Worm (Caenorhabditis elegans) whole organism, L4 larva: ENCODE measurements around the gene ndub-11.

ENCODE experiments used
- D1046.2 ChIP-seq: fragments of 200-800 bp; sonication (Bioruptor generic); IDR thresholded peaks from 2 replicates; pipeline ENCODE4 v1.3.6; 2022; ENCODE audit warnings: missing genetic modification characterization, missing compliant biosample characterization
- F26F4.8 ChIP-seq: fragments of 200-800 bp; sonication (Bioruptor generic); conservative IDR thresholded peaks from 2 replicates; pipeline ENCODE4 v1.3.6; 2022; ENCODE audit warnings: missing genetic modification characterization, missing compliant biosample characterization
- T26A8.4 ChIP-seq: fragments of 200-800 bp; sonication (Bioruptor generic); IDR thresholded peaks from 2 replicates; pipeline ENCODE4 v1.3.6; 2022; ENCODE audit warnings: missing genetic modification characterization, missing compliant biosample characterization
- Y75B8A.6 ChIP-seq: fragments of 200-800 bp; sonication (Bioruptor generic); IDR thresholded peaks from 2 replicates; pipeline ENCODE4 v1.3.6; 2022; ENCODE audit warnings: missing genetic modification reagents, missing genetic modification characterization, missing compliant biosample characterization
- arid-1 ChIP-seq: fragments of 200-800 bp; sonication (Bioruptor generic); conservative IDR thresholded peaks from 2 replicates; pipeline ENCODE4 v1.3.6; 2022; ENCODE audit warnings: missing genetic modification reagents, missing genetic modification characterization, missing compliant biosample characterization
- ceh-44 ChIP-seq: fragments of 200-800 bp; sonication (Bioruptor generic); IDR thresholded peaks from 2 replicates; pipeline ENCODE4 v1.3.6; 2022; ENCODE audit warnings: missing genetic modification reagents, missing genetic modification characterization, missing compliant biosample characterization
- ces-1 ChIP-seq: fragments of 150-350 bp; sonication (generic microtip); optimal IDR thresholded peaks from 4 replicates; lab custom pipeline; 2014; ENCODE audit warnings: missing biosample characterization, missing genetic modification reagents, missing genetic modification characterization
- ctbp-1 ChIP-seq: fragments of 200-800 bp; sonication (Bioruptor generic); IDR thresholded peaks from 2 replicates; pipeline ENCODE4 v1.3.6; 2022; ENCODE audit warnings: missing genetic modification reagents, missing genetic modification characterization, missing compliant biosample characterization
- daf-16 ChIP-seq, 3 experiments: sonication (generic microtip); optimal IDR thresholded peaks; 2 replicates each; lab custom pipeline; 2016 to 2017; ENCODE audit warnings: missing genetic modification characterization in 3 of 3, missing genetic modification reagents in 3 of 3, mild to moderate bottlenecking in 2 of 3, missing compliant biosample characterization in 2 of 3, missing biosample characterization in 1 of 3, moderate library complexity in 1 of 3
- dmd-6 ChIP-seq: fragments of 200-800 bp; sonication (Bioruptor generic); IDR thresholded peaks from 2 replicates; pipeline ENCODE4 v1.3.6; 2022; ENCODE audit warnings: missing genetic modification reagents, missing genetic modification characterization, missing compliant biosample characterization
- dmd-8 ChIP-seq: fragments of 200-800 bp; sonication (Bioruptor generic); IDR thresholded peaks from 2 replicates; pipeline ENCODE4 v1.3.6; 2022; ENCODE audit warnings: missing genetic modification characterization, missing compliant biosample characterization
- dve-1 ChIP-seq: sonication (generic microtip); optimal IDR thresholded peaks from 2 replicates; lab custom pipeline; 2017; ENCODE audit warnings: antibody characterized with exemption, mild to moderate bottlenecking, missing genetic modification characterization, missing compliant biosample characterization; ENCODE audit not compliant: insufficient read depth
- egl-27 ChIP-seq: sonication (generic microtip); optimal IDR thresholded peaks from 3 replicates; lab custom pipeline; 2017; ENCODE audit warnings: missing biosample characterization, missing genetic modification reagents, missing genetic modification characterization
- fkh-10 ChIP-seq: fragments of 150-350 bp; optimal IDR thresholded peaks from 2 replicates; lab custom pipeline; 2014; ENCODE audit warnings: missing biosample characterization, missing genetic modification reagents, missing genetic modification characterization
- gei-8 ChIP-seq: fragments of 200-800 bp; sonication (Bioruptor generic); optimal IDR thresholded peaks from 2 replicates; lab custom pipeline; 2018; ENCODE audit warnings: mild to moderate bottlenecking, missing genetic modification characterization, missing compliant biosample characterization
- hlh-11 ChIP-seq: fragments of 200-800 bp; sonication (Bioruptor generic); optimal IDR thresholded peaks from 2 replicates; lab custom pipeline; 2018; ENCODE audit warnings: mild to moderate bottlenecking, missing genetic modification characterization, missing compliant biosample characterization
- hlh-30 ChIP-seq: sonication (generic microtip); optimal IDR thresholded peaks from 2 replicates; lab custom pipeline; 2017; ENCODE audit warnings: antibody characterized with exemption, mild to moderate bottlenecking, missing genetic modification characterization, missing compliant biosample characterization; ENCODE audit not compliant: insufficient read depth
- lir-3 ChIP-seq: sonication (generic microtip); optimal IDR thresholded peaks from 2 replicates; lab custom pipeline; 2016; ENCODE audit warnings: mild to moderate bottlenecking, missing genetic modification characterization, missing compliant biosample characterization
- madf-5 ChIP-seq, 2 experiments: fragments of 200-800 bp; sonication (Bioruptor generic); IDR thresholded peaks; 2 replicates each; pipeline ENCODE4 v1.3.6; 2022; ENCODE audit warnings: missing compliant biosample characterization in 2 of 2, missing genetic modification characterization in 2 of 2
- madf-9 ChIP-seq: fragments of 200-800 bp; sonication (Bioruptor generic); conservative IDR thresholded peaks from 2 replicates; pipeline ENCODE4 v1.3.6; 2022; ENCODE audit warnings: missing genetic modification reagents, missing genetic modification characterization, missing compliant biosample characterization
- mep-1 ChIP-seq: fragments of 150-350 bp; sonication (generic microtip); optimal IDR thresholded peaks from 3 replicates; lab custom pipeline; 2014; ENCODE audit warnings: missing biosample characterization, missing genetic modification characterization
- mes-2 ChIP-seq: sonication (generic microtip); optimal IDR thresholded peaks from 2 replicates; lab custom pipeline; 2016; ENCODE audit warnings: missing genotype, mild to moderate bottlenecking, missing genetic modification characterization, missing compliant biosample characterization; ENCODE audit not compliant: poor library complexity, severe bottlenecking
- mxl-2 ChIP-seq: fragments of 200-800 bp; sonication (Bioruptor generic); conservative IDR thresholded peaks from 2 replicates; pipeline ENCODE4 v1.3.6; 2022; ENCODE audit warnings: missing genetic modification reagents, missing genetic modification characterization, missing compliant biosample characterization
- nhr-10 ChIP-seq: fragments of 150-350 bp; optimal IDR thresholded peaks from 2 replicates; lab custom pipeline; 2014; ENCODE audit warnings: missing biosample characterization, missing genetic modification characterization
- nhr-237 ChIP-seq: sonication (generic microtip); optimal IDR thresholded peaks from 2 replicates; lab custom pipeline; 2017; ENCODE audit warnings: missing biosample characterization, missing genetic modification characterization
- nhr-28 ChIP-seq: fragments of 150-350 bp; optimal IDR thresholded peaks from 2 replicates; lab custom pipeline; 2014; ENCODE audit warnings: missing biosample characterization, missing genetic modification characterization
- nhr-42 ChIP-seq: fragments of 200-800 bp; sonication (Bioruptor generic); IDR thresholded peaks from 2 replicates; pipeline ENCODE4 v1.3.6; 2022; ENCODE audit warnings: missing genetic modification characterization, missing compliant biosample characterization
- nhr-77 ChIP-seq: fragments of 150-350 bp; optimal IDR thresholded peaks from 2 replicates; lab custom pipeline; 2014; ENCODE audit warnings: missing biosample characterization, missing genetic modification characterization
- php-3 ChIP-seq: fragments of 200-800 bp; sonication (Bioruptor generic); IDR thresholded peaks from 2 replicates; pipeline ENCODE4 v1.3.6; 2022; ENCODE audit warnings: missing genetic modification reagents, missing genetic modification characterization, missing compliant biosample characterization
- pqm-1 ChIP-seq: sonication (generic microtip); optimal IDR thresholded peaks from 2 replicates; lab custom pipeline; 2017; ENCODE audit warnings: missing biosample characterization, missing genetic modification characterization
- skn-1 ChIP-seq: fragments of 150-350 bp; optimal IDR thresholded peaks from 2 replicates; lab custom pipeline; 2014; ENCODE audit warnings: missing biosample characterization, missing genetic modification characterization
- spr-1 ChIP-seq: sonication (generic microtip); optimal IDR thresholded peaks from 2 replicates; lab custom pipeline; 2016; ENCODE audit warnings: mild to moderate bottlenecking, missing genetic modification characterization, missing compliant biosample characterization
- tag-97 ChIP-seq: fragments of 200-800 bp; sonication (Bioruptor generic); IDR thresholded peaks from 2 replicates; pipeline ENCODE4 v1.3.6; 2022; ENCODE audit warnings: missing genetic modification characterization, missing compliant biosample characterization
- unc-62 ChIP-seq, 3 experiments: fragments of 150-350 bp in 1 of 3; sonication (generic microtip); optimal IDR thresholded peaks in 2 of 3; peaks in 1 of 3; 1 replicate in 1 of 3; 2 replicates in 2 of 3; lab custom pipeline; 2014 to 2017; ENCODE audit warnings: missing biosample characterization in 3 of 3, missing genetic modification characterization in 3 of 3, missing genetic modification reagents in 3 of 3, missing genotype in 1 of 3
- vab-7 ChIP-seq: fragments of 200-800 bp; sonication (Bioruptor generic); IDR thresholded peaks from 2 replicates; pipeline ENCODE4 v1.3.6; 2022; ENCODE audit warnings: missing genetic modification reagents, missing genetic modification characterization, missing compliant biosample characterization
- zfp-2 ChIP-seq: sonication (generic microtip); optimal IDR thresholded peaks from 2 replicates; lab custom pipeline; 2016; ENCODE audit warnings: mild to moderate bottlenecking, missing genetic modification characterization, missing compliant biosample characterization
- zip-11 ChIP-seq: fragments of 200-800 bp; sonication (Bioruptor generic); IDR thresholded peaks from 2 replicates; pipeline ENCODE4 v1.3.6; 2022; ENCODE audit warnings: missing genetic modification characterization, missing compliant biosample characterization
- zip-2 ChIP-seq: fragments of 150-350 bp; optimal IDR thresholded peaks from 2 replicates; lab custom pipeline; 2014; ENCODE audit warnings: missing biosample characterization, missing genetic modification characterization
- ztf-11 ChIP-seq: fragments of 150-350 bp; optimal IDR thresholded peaks from 2 replicates; lab custom pipeline; 2014; ENCODE audit warnings: missing biosample characterization, missing genetic modification characterization
- ztf-7 ChIP-seq: fragments of 150-350 bp; optimal IDR thresholded peaks from 2 replicates; lab custom pipeline; 2014; ENCODE audit warnings: missing biosample characterization, missing genetic modification characterization

Gene ndub-11

ce11 chrIV:8161774-8162173, 31.7 kb upstream of the ndub-11 start (continued):
- TF ChIP-seq ces-1 (GFP tag; lab: Kevin White, UChicago) (no peak), ztf-7 (tag; lab: Kevin White, UChicago) (no peak), dmd-6 (GFP tag; lab: Robert Waterston, UW) (peak; percentile 48), arid-1 (GFP tag; lab: Robert Waterston, UW) (no peak), skn-1 (tag; lab: Kevin White, UChicago) (no peak), nhr-77 (tag; lab: Kevin White, UChicago) (no peak), fkh-10 (GFP tag; lab: Kevin White, UChicago) (no peak), madf-5 (GFP tag; IDR thresholded peaks at IDR 0.05; lab: Robert Waterston, UW) (no peak), ctbp-1 (GFP tag; lab: Robert Waterston, UW) (no peak), nhr-237 (tag; lab: Kevin White, UChicago) (no peak), pqm-1 (tag; lab: Kevin White, UChicago) (peak; percentile 14), ceh-44 (no peak), nhr-10 (tag; lab: Kevin White, UChicago) (no peak), madf-9 (GFP tag; lab: Robert Waterston, UW) (no peak), unc-62 (GFP tag; optimal IDR thresholded peaks at IDR 0.05 in 1 of 2; lab: Kevin White, UChicago) (no peak), unc-62 (tag; optimal IDR thresholded peaks at IDR 0.05; lab: Kevin White, UChicago) (no peak), F26F4.8 (GFP tag; lab: Robert Waterston, UW) (no peak), hlh-30 (tag; lab: Kevin White, UChicago) (no peak), php-3 (GFP tag; lab: Robert Waterston, UW) (peak; percentile 92), dmd-8 (GFP tag; lab: Robert Waterston, UW) (no peak), nhr-42 (GFP tag; lab: Robert Waterston, UW) (no peak), spr-1 (tag; lab: Kevin White, UChicago) (no peak), zfp-2 (no peak), mep-1 (tag; lab: Kevin White, UChicago) (no peak), ztf-11 (no peak), Y75B8A.6 (no peak), lir-3 (tag; lab: Kevin White, UChicago) (no peak), tag-97 (GFP tag; lab: Robert Waterston, UW) (no peak), egl-27 (tag; lab: Kevin White, UChicago) (no peak), daf-16 (GFP tag; optimal IDR thresholded peaks at IDR 0.05; lab: Kevin White, UChicago) (no peak), daf-16 (tag; optimal IDR thresholded peaks at IDR 0.05; lab: Kevin White, UChicago) (peak; percentile 29), vab-7 (GFP tag; lab: Robert Waterston, UW) (no peak), mes-2 (no peak), mxl-2 (GFP tag; lab: Robert Waterston, UW) (no peak), zip-11 (GFP tag; lab: Robert Waterston, UW) (no peak), nhr-28 (tag; lab: Kevin White, UChicago) (peak; percentile 27), D1046.2 (GFP tag; lab: Robert Waterston, UW) (no peak)

DNA sequence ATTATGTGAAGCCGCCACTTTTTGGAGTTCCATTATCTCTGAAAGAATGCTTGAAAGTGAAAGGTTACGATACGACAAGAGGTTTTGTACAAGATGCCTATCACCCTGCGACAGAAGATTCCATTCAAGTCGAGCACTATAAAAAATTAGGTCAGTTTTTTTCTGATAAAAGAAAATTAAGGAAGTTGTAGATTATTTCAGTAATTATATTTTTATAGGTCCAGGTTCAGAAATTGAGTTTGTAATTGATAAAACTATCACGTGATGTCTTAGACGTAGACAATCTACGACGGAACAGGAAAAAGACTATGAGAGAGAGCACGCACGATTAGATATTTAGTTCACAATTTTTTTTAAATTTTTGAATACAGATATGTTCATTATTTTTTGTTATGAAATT, 30.0 kb upstream of the ndub-11 start:
- TF ChIP-seq zip-2 (tag; lab: Kevin White, UChicago) (no peak), php-3 (GFP tag; lab: Robert Waterston, UW) (0 out of 2 replicates have a peak, but pooled peaks have one; percentile 32), T26A8.4 (GFP tag; lab: Robert Waterston, UW) (no peak), hlh-11 (no peak), gei-8 (no peak), dve-1 (tag; lab: Kevin White, UChicago) (peak; percentile 31), dmd-6 (GFP tag; lab: Robert Waterston, UW) (peak; percentile 23; the same call in 1 of the 2 replicates)
